Comparison of ENCODE assay signal across 1 fruit fly cellular context in the genomic region with DNA sequence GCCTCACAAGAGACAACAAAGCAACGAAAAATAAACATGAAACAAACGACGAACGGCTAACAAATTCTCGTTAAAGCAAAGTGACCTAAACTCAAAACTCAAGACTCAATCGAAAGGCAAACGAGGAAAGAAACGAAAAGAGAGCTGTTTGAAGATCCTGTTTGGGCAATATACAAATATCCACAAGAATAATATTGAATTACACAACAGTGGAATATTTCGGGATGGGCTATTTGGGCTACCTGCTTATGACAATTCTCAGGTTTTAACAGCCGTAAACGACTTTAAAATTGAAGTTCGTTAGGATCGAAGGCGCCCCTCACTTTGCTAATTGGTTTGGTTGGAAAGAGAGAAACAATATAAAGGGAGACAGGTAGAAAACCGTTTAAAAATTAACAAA.
TF ChIP-seq lines count a peak whose summit lies in the region.

No protein-coding gene starts in this region.

TF ChIP-seq in whole organism, embryonic, 481 proteins besides CTCF, POLR2A, EP300 and RAD21 (continued from another document):
- TF ChIP-seq CoRest (tag; optimal IDR thresholded peaks at IDR 0.05; lab: Kevin White, UChicago) (no peak), grn (GFP tag; optimal IDR thresholded peaks at IDR 0.05; lab: Kevin White, UChicago) (no peak), Optix (GFP tag; IDR thresholded peaks at IDR 0.05; lab: Robert Waterston, UW) (no peak), CG7372 (GFP tag; IDR thresholded peaks at IDR 0.05; lab: Robert Waterston, UW) (no peak), zen (tag; optimal IDR thresholded peaks at IDR 0.05; lab: Kevin White, UChicago) (peak; percentile 97), CG2120 (GFP tag; optimal IDR thresholded peaks at IDR 0.05; lab: Kevin White, UChicago) (no peak), CG12391 (tag; optimal IDR thresholded peaks at IDR 0.05; lab: Kevin White, UChicago) (no peak), mld (GFP tag; IDR thresholded peaks at IDR 0.05; lab: Robert Waterston, UW; ENCODE audit: partially characterized antibody) (no peak), chif (GFP tag; optimal IDR thresholded peaks at IDR 0.05; lab: Kevin White, UChicago) (no peak), Fer1 (GFP tag; optimal IDR thresholded peaks at IDR 0.05; lab: Kevin White, UChicago) (no peak), Dek (tag; optimal IDR thresholded peaks at IDR 0.05; lab: Kevin White, UChicago) (no peak)
TF ChIP-seq in whole organism, embryonic: peak in this region for 39.
